Worm (Caenorhabditis elegans): ENCODE data around the gene C17B7.12.
"Not testable (repeated sequence)": the region's sequence is repeated elsewhere in the genome, so short reads cannot be mapped to it uniquely, and the experiment has no call there.

C17B7.12 gene

ce11 chrV:3396765-3397164 is 43.7 kb downstream of the C17B7.12 start, which contains the start of gene T20D4.12:
Gene T20D4.12, plus strand, starts transcription at chrV:3397065.
- not testable (repeated sequence) for TF ChIP-seq hmg-4 (GFP tag; optimal IDR thresholded peaks at IDR 0.05); ceh-13 (GFP tag; optimal IDR thresholded peaks at IDR 0.05); ceh-36 (tag; optimal IDR thresholded peaks at IDR 0.05)

ce11 chrV:3398314-3398713 is 45.3 kb downstream of the C17B7.12 start, which contains the start of gene T20D4.11:
Gene T20D4.11, plus strand, starts transcription at chrV:3398690.
- TF ChIP-seq hnd-1 (tag; optimal IDR thresholded peaks at IDR 0.05) (no peak), B0310.2 (tag; optimal IDR thresholded peaks at IDR 0.05) (no peak), ceh-36 (tag; optimal IDR thresholded peaks at IDR 0.05) (no peak), aly-1 (tag; optimal IDR thresholded peaks at IDR 0.05) (no peak), tbx-37 (GFP tag; conservative IDR thresholded peaks at IDR 0.05) (no peak), scrt-1 (GFP tag; IDR thresholded peaks at IDR 0.05) (no peak), flt-1 (GFP tag; IDR thresholded peaks at IDR 0.05) (no peak), hmbx-1 (tag; optimal IDR thresholded peaks at IDR 0.05) (no peak), ama-1 (optimal IDR thresholded peaks at IDR 0.05) (no peak), tra-4 (tag; optimal IDR thresholded peaks at IDR 0.05) (no peak), sea-1 (GFP tag; conservative IDR thresholded peaks at IDR 0.05) (no peak), ets-7 (tag; optimal IDR thresholded peaks at IDR 0.05) (no peak), F13C5.2 (tag; optimal IDR thresholded peaks at IDR 0.05) (no peak), hmg-4 (GFP tag; optimal IDR thresholded peaks at IDR 0.05) (no peak)

- not testable (repeated sequence) for TF ChIP-seq tbx-11 (GFP tag; IDR thresholded peaks at IDR 0.05); aly-1 (tag; optimal IDR thresholded peaks at IDR 0.05); pes-1 (GFP tag; IDR thresholded peaks at IDR 0.05)
These were observed 46.9 kb downstream of the C17B7.12 start, which contains the start of gene T20D4.10 for ce11 chrV:3399952-3400351. Gene T20D4.10, plus strand, starts transcription at chrV:3400252.

All from whole organism, early embryonic.